Worm (Caenorhabditis elegans): ENCODE measurements around the gene ztf-18.

ztf-18 gene

DNA sequence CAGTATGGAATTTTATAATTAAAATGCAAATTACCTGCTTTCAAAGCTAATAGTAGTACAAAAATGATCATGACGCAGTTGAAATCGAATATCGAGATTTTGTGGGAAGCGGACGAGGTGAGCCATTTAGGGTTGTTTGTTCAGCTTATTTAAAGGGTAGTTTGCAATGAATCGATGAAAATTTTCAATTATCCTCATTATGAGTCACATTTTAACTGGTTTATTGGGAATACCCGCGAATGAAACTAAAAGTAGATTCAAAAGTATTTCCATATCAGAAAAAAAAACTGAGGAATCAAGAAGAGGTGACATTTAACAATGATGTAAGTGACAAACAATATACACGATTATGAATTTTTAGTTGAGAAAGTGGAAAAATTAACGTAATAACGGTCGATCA lies 23.8 kb upstream of the ztf-18 start, which contains the start of gene F23H11.7:
Gene F23H11.7 (minus strand): TSS at position 101 of the 400 bp plus-strand sequence.
- TF ChIP-seq aly-1 (tag; optimal IDR thresholded peaks at IDR 0.05) (no peak), ama-1 (optimal IDR thresholded peaks at IDR 0.05) (no peak), B0310.2 (tag; optimal IDR thresholded peaks at IDR 0.05) (no peak), tra-4 (tag; optimal IDR thresholded peaks at IDR 0.05) (no peak), tbx-37 (GFP tag; conservative IDR thresholded peaks at IDR 0.05) (no peak), flt-1 (GFP tag; IDR thresholded peaks at IDR 0.05) (no peak), tbx-11 (GFP tag; IDR thresholded peaks at IDR 0.05) (no peak), ceh-13 (GFP tag; optimal IDR thresholded peaks at IDR 0.05) (no peak), pes-1 (GFP tag; IDR thresholded peaks at IDR 0.05) (no peak), hmg-4 (GFP tag; optimal IDR thresholded peaks at IDR 0.05) (no peak), sea-1 (GFP tag; conservative IDR thresholded peaks at IDR 0.05) (no peak), hnd-1 (tag; optimal IDR thresholded peaks at IDR 0.05) (no peak), F13C5.2 (tag; optimal IDR thresholded peaks at IDR 0.05) (no peak), scrt-1 (GFP tag; IDR thresholded peaks at IDR 0.05) (no peak), ceh-36 (tag; optimal IDR thresholded peaks at IDR 0.05) (no peak)

ce11 chrIII:916897-917296 lies 21.4 kb upstream of the ztf-18 start, which contains the start of gene idpp-13:
Gene idpp-13, minus strand, starts transcription at chrIII:916997.
- no peak for TF ChIP-seq B0310.2 (tag; optimal IDR thresholded peaks at IDR 0.05)

ce11 chrIII:910540-911311 lies 15.2 kb upstream of the ztf-18 start, which contains the start of the genes F23H11.5 and bra-2:
Gene F23H11.5, minus strand, starts transcription at chrIII:910590.
Gene bra-2, plus strand, starts transcription at chrIII:911261.
- TF ChIP-seq tra-4 (tag; optimal IDR thresholded peaks at IDR 0.05) (no peak), hmbx-1 (tag; optimal IDR thresholded peaks at IDR 0.05) (no peak), ets-7 (tag; optimal IDR thresholded peaks at IDR 0.05) (no peak), B0310.2 (tag; optimal IDR thresholded peaks at IDR 0.05) (no peak), aly-1 (tag; optimal IDR thresholded peaks at IDR 0.05) (no peak), scrt-1 (GFP tag; IDR thresholded peaks at IDR 0.05) (no peak), ama-1 (optimal IDR thresholded peaks at IDR 0.05) (no peak), tbx-11 (GFP tag; IDR thresholded peaks at IDR 0.05) (no peak), flt-1 (GFP tag; IDR thresholded peaks at IDR 0.05) (no peak), F13C5.2 (tag; optimal IDR thresholded peaks at IDR 0.05) (no peak), pes-1 (GFP tag; IDR thresholded peaks at IDR 0.05) (no peak), ceh-36 (tag; optimal IDR thresholded peaks at IDR 0.05) (no peak), hmg-4 (GFP tag; optimal IDR thresholded peaks at IDR 0.05) (no peak), tbx-37 (GFP tag; conservative IDR thresholded peaks at IDR 0.05) (no peak), sea-1 (GFP tag; conservative IDR thresholded peaks at IDR 0.05) (no peak), hnd-1 (tag; optimal IDR thresholded peaks at IDR 0.05) (no peak)

DNA sequence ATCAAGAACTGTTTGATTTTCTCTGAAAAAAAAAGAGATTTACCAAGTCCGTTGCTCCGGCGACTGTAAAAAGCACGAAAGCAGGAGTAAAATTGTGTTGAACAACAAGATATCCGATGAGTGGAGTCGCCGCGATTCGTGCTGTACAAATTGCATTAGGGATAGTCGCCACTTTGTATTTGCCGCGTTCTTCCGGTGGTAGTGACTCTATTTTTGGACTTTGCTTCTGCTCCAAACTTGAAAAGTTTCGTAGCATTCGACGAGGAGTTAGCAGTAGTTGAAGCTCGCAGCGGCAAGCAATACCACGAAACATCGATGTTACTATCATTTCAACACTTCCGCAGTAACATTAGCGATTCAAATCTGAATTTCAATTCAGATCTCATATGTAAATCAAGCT lies 14.0 kb upstream of the ztf-18 start, which contains the start of gene crls-1:
Gene crls-1 (minus strand): TSS at position 363 of the 400 bp plus-strand sequence.
- TF ChIP-seq tbx-11 (GFP tag; IDR thresholded peaks at IDR 0.05) (no peak), F13C5.2 (tag; optimal IDR thresholded peaks at IDR 0.05) (no peak), hmg-4 (GFP tag; optimal IDR thresholded peaks at IDR 0.05) (no peak), pes-1 (GFP tag; IDR thresholded peaks at IDR 0.05) (no peak), flt-1 (GFP tag; IDR thresholded peaks at IDR 0.05) (no peak), ceh-36 (tag; optimal IDR thresholded peaks at IDR 0.05) (no peak), sea-1 (GFP tag; conservative IDR thresholded peaks at IDR 0.05) (no peak), ets-7 (tag; optimal IDR thresholded peaks at IDR 0.05) (no peak), tbx-37 (GFP tag; conservative IDR thresholded peaks at IDR 0.05) (no peak), B0310.2 (tag; optimal IDR thresholded peaks at IDR 0.05) (no peak), ama-1 (optimal IDR thresholded peaks at IDR 0.05) (no peak), ceh-13 (GFP tag; optimal IDR thresholded peaks at IDR 0.05) (no peak), hmbx-1 (tag; optimal IDR thresholded peaks at IDR 0.05) (no peak), scrt-1 (GFP tag; IDR thresholded peaks at IDR 0.05) (no peak), tra-4 (tag; optimal IDR thresholded peaks at IDR 0.05) (no peak)

- TF ChIP-seq sea-1 (GFP tag; conservative IDR thresholded peaks at IDR 0.05), result no peak
- TF ChIP-seq tra-4 (tag; optimal IDR thresholded peaks at IDR 0.05), result no peak
- no peak for TF ChIP-seq aly-1 (tag; optimal IDR thresholded peaks at IDR 0.05)
- no peak for TF ChIP-seq scrt-1 (GFP tag; IDR thresholded peaks at IDR 0.05)
- no peak for TF ChIP-seq pes-1 (GFP tag; IDR thresholded peaks at IDR 0.05)
- no peak for TF ChIP-seq B0310.2 (tag; optimal IDR thresholded peaks at IDR 0.05)
- no peak for TF ChIP-seq ama-1 (optimal IDR thresholded peaks at IDR 0.05)
- no peak for TF ChIP-seq ceh-36 (tag; optimal IDR thresholded peaks at IDR 0.05)
- no peak for TF ChIP-seq hmg-4 (GFP tag; optimal IDR thresholded peaks at IDR 0.05)
- TF ChIP-seq F13C5.2 (tag; optimal IDR thresholded peaks at IDR 0.05), result no peak
- no peak for TF ChIP-seq hmbx-1 (tag; optimal IDR thresholded peaks at IDR 0.05)
- TF ChIP-seq flt-1 (GFP tag; IDR thresholded peaks at IDR 0.05), result no peak
- no peak for TF ChIP-seq tbx-37 (GFP tag; conservative IDR thresholded peaks at IDR 0.05)
- no peak for TF ChIP-seq ceh-13 (GFP tag; optimal IDR thresholded peaks at IDR 0.05)
- TF ChIP-seq tbx-11 (GFP tag; IDR thresholded peaks at IDR 0.05), result no peak
- no peak for TF ChIP-seq ets-7 (tag; optimal IDR thresholded peaks at IDR 0.05)
Observed at ce11 chrIII:907990-908389, 12.5 kb upstream of the ztf-18 start.

- no peak for TF ChIP-seq flt-1 (GFP tag; IDR thresholded peaks at IDR 0.05)
- no peak for TF ChIP-seq ceh-13 (GFP tag; optimal IDR thresholded peaks at IDR 0.05)
- TF ChIP-seq scrt-1 (GFP tag; IDR thresholded peaks at IDR 0.05), result no peak
- TF ChIP-seq tbx-11 (GFP tag; IDR thresholded peaks at IDR 0.05), result no peak
- TF ChIP-seq F13C5.2 (tag; optimal IDR thresholded peaks at IDR 0.05), result no peak
- TF ChIP-seq hmbx-1 (tag; optimal IDR thresholded peaks at IDR 0.05), result no peak
- TF ChIP-seq sea-1 (GFP tag; conservative IDR thresholded peaks at IDR 0.05), result no peak
- no peak for TF ChIP-seq tbx-37 (GFP tag; conservative IDR thresholded peaks at IDR 0.05)
- no peak for TF ChIP-seq tra-4 (tag; optimal IDR thresholded peaks at IDR 0.05)
- TF ChIP-seq ceh-36 (tag; optimal IDR thresholded peaks at IDR 0.05), result no peak
- no peak for TF ChIP-seq ets-7 (tag; optimal IDR thresholded peaks at IDR 0.05)
- TF ChIP-seq ama-1 (optimal IDR thresholded peaks at IDR 0.05), result no peak
- TF ChIP-seq aly-1 (tag; optimal IDR thresholded peaks at IDR 0.05), result no peak
Observed at ce11 chrIII:907311-907710, 11.8 kb upstream of the ztf-18 start, which contains the start of gene F23H11.4. Gene F23H11.4, minus strand, starts transcription at chrIII:907539.

Measured in whole organism, early embryonic.